Fruit fly (Drosophila melanogaster) whole organism, embryonic: ENCODE data around the gene Cnot4.
A peak's percentile ranks its signal among the peaks of the same experiment; 100 is the strongest.

Experiments
- Abd-B ChIP-seq: fragments of 200-800 bp; sonication (Bioruptor generic); optimal IDR thresholded peaks from 2 replicates; lab custom pipeline; 2018; ENCODE audit warnings: missing biosample characterization, mild to moderate bottlenecking, missing genetic modification characterization, moderate library complexity
- Adf1 ChIP-seq: fragments of 200-800 bp; sonication (Bioruptor generic); IDR thresholded peaks from 2 replicates; pipeline ENCODE4 v1.3.6; 2022; ENCODE audit warnings: missing biosample characterization, missing genetic modification characterization
- Atf3 ChIP-seq: fragments of 200-800 bp; sonication (Bioruptor generic); optimal IDR thresholded peaks from 3 replicates; lab custom pipeline; 2016; ENCODE audit warnings: missing biosample characterization, missing genetic modification characterization
- Atf6 ChIP-seq: fragments of 200-800 bp; sonication (Bioruptor generic); IDR thresholded peaks from 2 replicates; pipeline ENCODE4 v1.3.6; 2022; ENCODE audit warnings: missing biosample characterization, missing genetic modification characterization
- CG12744 ChIP-seq: fragments of 200-800 bp; sonication (Bioruptor generic); optimal IDR thresholded peaks from 2 replicates; lab custom pipeline; 2016; ENCODE audit warnings: missing biosample characterization, missing genetic modification characterization
- CG13894 ChIP-seq: fragments of 200-800 bp; sonication (Bioruptor generic); optimal IDR thresholded peaks from 3 replicates; lab custom pipeline; 2018; ENCODE audit warnings: missing biosample characterization, mild to moderate bottlenecking, missing genetic modification characterization, moderate library complexity
- CG15073 ChIP-seq: fragments of 200-800 bp; sonication (Bioruptor generic); optimal IDR thresholded peaks from 2 replicates; lab custom pipeline; 2016; ENCODE audit warnings: missing biosample characterization, missing genetic modification characterization
- CG16815 ChIP-seq: fragments of 200-800 bp; sonication (Bioruptor generic); optimal IDR thresholded peaks from 3 replicates; lab custom pipeline; 2017; ENCODE audit warnings: missing biosample characterization, mild to moderate bottlenecking, missing genetic modification characterization
- CG17612 ChIP-seq: fragments of 200-800 bp; sonication (Bioruptor generic); IDR thresholded peaks from 2 replicates; pipeline ENCODE4 v1.3.6; 2022; ENCODE audit warnings: missing biosample characterization, missing genetic modification characterization
- CG2199 ChIP-seq: fragments of 200-800 bp; sonication (Bioruptor generic); IDR thresholded peaks from 3 replicates; pipeline ENCODE4 v1.3.6; 2022; ENCODE audit warnings: missing biosample characterization, missing genetic modification characterization
- CG3726 ChIP-seq: fragments of 200-800 bp; sonication (Bioruptor generic); IDR thresholded peaks from 3 replicates; pipeline ENCODE4, ENCODE4 v1.3.6; 2022; ENCODE audit warnings: missing biosample characterization, missing genetic modification characterization
- CG4282 ChIP-seq: fragments of 200-800 bp; sonication (Bioruptor generic); optimal IDR thresholded peaks from 2 replicates; lab custom pipeline; 2016; ENCODE audit warnings: missing biosample characterization, missing genetic modification characterization
- CG43689 ChIP-seq: fragments of 200-800 bp; sonication (Bioruptor generic); IDR thresholded peaks from 2 replicates; pipeline ENCODE4 v1.3.6; 2022; ENCODE audit warnings: missing biosample characterization, missing genetic modification characterization
- CG5245 ChIP-seq: fragments of 200-800 bp; sonication (Bioruptor generic); optimal IDR thresholded peaks from 3 replicates; lab custom pipeline; 2016; ENCODE audit warnings: missing biosample characterization, missing genetic modification characterization
- CG6654 ChIP-seq: fragments of 200-800 bp; sonication (Bioruptor generic); optimal IDR thresholded peaks from 2 replicates; lab custom pipeline; 2017; ENCODE audit warnings: missing biosample characterization, mild to moderate bottlenecking, missing genetic modification characterization
- CG6683 ChIP-seq: fragments of 200-800 bp; sonication (Bioruptor generic); optimal IDR thresholded peaks from 2 replicates; lab custom pipeline; 2017; ENCODE audit warnings: missing biosample characterization, mild to moderate bottlenecking, missing genetic modification characterization, missing genetic modification reagents
- CG6813 ChIP-seq: fragments of 200-800 bp; sonication (Bioruptor generic); optimal IDR thresholded peaks from 2 replicates; lab custom pipeline; 2017; ENCODE audit warnings: missing biosample characterization, missing genetic modification characterization, mild to moderate bottlenecking, moderate library complexity, missing genetic modification reagents
- CG7786 ChIP-seq: fragments of 200-800 bp; sonication (Bioruptor generic); optimal IDR thresholded peaks from 2 replicates; lab custom pipeline; 2016; ENCODE audit warnings: missing biosample characterization, missing genetic modification characterization
- D ChIP-seq, 2 experiments: fragments of 200-800 bp in 1 of 2; fragments of >200 bp in 1 of 2; sonication (Bioruptor generic) in 1 of 2; optimal IDR thresholded peaks; 2 replicates in 1 of 2; 3 replicates in 1 of 2; lab custom pipeline; 2017; ENCODE audit warnings: mild to moderate bottlenecking in 1 of 2, missing biosample characterization in 1 of 2, missing genetic modification characterization in 1 of 2, missing genetic modification reagents in 1 of 2
- Dad ChIP-seq: fragments of 200-800 bp; sonication (Bioruptor generic); optimal IDR thresholded peaks from 3 replicates; lab custom pipeline; 2016; ENCODE audit warnings: missing biosample characterization, missing genetic modification characterization
- Dbx ChIP-seq: fragments of 200-800 bp; sonication (Bioruptor generic); IDR thresholded peaks from 3 replicates; pipeline ENCODE4 v1.3.6; 2022; ENCODE audit warnings: missing biosample characterization, missing genetic modification characterization
- E2f1 ChIP-seq: fragments of 200-800 bp; sonication (Bioruptor generic); IDR thresholded peaks from 2 replicates; pipeline ENCODE4 v1.3.6; 2022; ENCODE audit warnings: missing biosample characterization, missing genetic modification characterization
- Ets97D ChIP-seq: fragments of 200-800 bp; sonication (Bioruptor generic); optimal IDR thresholded peaks from 3 replicates; lab custom pipeline; 2016; ENCODE audit warnings: missing biosample characterization, missing genetic modification characterization
- Gsc ChIP-seq: fragments of 200-800 bp; sonication (Bioruptor generic); IDR thresholded peaks from 2 replicates; pipeline ENCODE4 v1.3.6; 2022; ENCODE audit warnings: missing biosample characterization, missing genetic modification characterization
- Gug ChIP-seq: fragments of 200-800 bp; sonication (Bioruptor generic); IDR thresholded peaks from 4 replicates; pipeline ENCODE4 v1.3.6; 2022; ENCODE audit warnings: missing biosample characterization, missing genetic modification characterization
- HLH54F ChIP-seq: fragments of 200-800 bp; sonication (Bioruptor generic); optimal IDR thresholded peaks from 3 replicates; lab custom pipeline; 2016; ENCODE audit warnings: missing biosample characterization, missing genetic modification characterization
- Hr39 ChIP-seq: fragments of >200 bp; optimal IDR thresholded peaks from 2 replicates; lab custom pipeline; 2017
- Hsf ChIP-seq: fragments of 200-800 bp; sonication (Bioruptor generic); optimal IDR thresholded peaks from 3 replicates; lab custom pipeline; 2016; ENCODE audit warnings: missing biosample characterization, missing genetic modification characterization
- Jarid2 ChIP-seq: fragments of 200-800 bp; sonication (Bioruptor generic); optimal IDR thresholded peaks from 3 replicates; lab custom pipeline; 2017; ENCODE audit warnings: mild to moderate bottlenecking, missing biosample characterization, missing genetic modification reagents, missing genetic modification characterization
- Neu2 ChIP-seq: fragments of 200-800 bp; sonication (Bioruptor generic); optimal IDR thresholded peaks from 3 replicates; lab custom pipeline; 2016; ENCODE audit warnings: missing biosample characterization, missing genetic modification characterization, borderline replicate concordance
- Poxn ChIP-seq: fragments of 200-800 bp; sonication (Bioruptor generic); IDR thresholded peaks from 2 replicates; pipeline ENCODE4 v1.3.6; 2022; ENCODE audit warnings: missing biosample characterization, missing genetic modification characterization
- Trl ChIP-seq, 3 experiments: fragments of >200 bp in 2 of 3; fragments of 200-800 bp in 1 of 3; sonication (Bioruptor generic) in 1 of 3; optimal IDR thresholded peaks; 2 replicates in 1 of 3; 3 replicates in 2 of 3; lab custom pipeline; 2016 to 2017; ENCODE audit warnings: missing biosample characterization in 1 of 3, missing genetic modification characterization in 1 of 3
- az2 ChIP-seq: fragments of 200-800 bp; sonication (Bioruptor generic); optimal IDR thresholded peaks from 3 replicates; lab custom pipeline; 2016; ENCODE audit warnings: missing biosample characterization, missing genetic modification characterization
- bbx ChIP-seq: fragments of 200-800 bp; sonication (Bioruptor generic); IDR thresholded peaks from 2 replicates; pipeline ENCODE4 v1.3.6; 2022; ENCODE audit warnings: missing biosample characterization, missing genetic modification characterization; ENCODE audit not compliant: partially characterized antibody
- cg ChIP-seq: fragments of 200-800 bp; sonication (Bioruptor generic); optimal IDR thresholded peaks from 3 replicates; lab custom pipeline; 2019; ENCODE audit warnings: missing biosample characterization, mild to moderate bottlenecking, missing genetic modification characterization, moderate library complexity
- crp ChIP-seq, 2 experiments: fragments of 200-800 bp; sonication (Bioruptor generic); optimal IDR thresholded peaks; 2 replicates in 1 of 2; 3 replicates in 1 of 2; lab custom pipeline; 2017; ENCODE audit warnings: missing biosample characterization in 2 of 2, missing genetic modification characterization in 2 of 2, mild to moderate bottlenecking in 1 of 2, moderate library complexity in 1 of 2
- fd96Cb ChIP-seq: fragments of 200-800 bp; sonication (Bioruptor generic); optimal IDR thresholded peaks from 2 replicates; lab custom pipeline; 2018; ENCODE audit warnings: missing biosample characterization, mild to moderate bottlenecking, missing genetic modification characterization, moderate library complexity
- gt ChIP-seq: fragments of 200-800 bp; sonication (Bioruptor generic); IDR thresholded peaks from 2 replicates; pipeline ENCODE4 v1.3.6; 2022; ENCODE audit warnings: missing biosample characterization, missing genetic modification characterization
- hbn ChIP-seq: fragments of 200-800 bp; sonication (Bioruptor generic); IDR thresholded peaks from 2 replicates; pipeline ENCODE4 v1.3.6; 2022; ENCODE audit warnings: missing biosample characterization, missing genetic modification characterization; ENCODE audit not compliant: partially characterized antibody
- inv ChIP-seq: fragments of 200-800 bp; sonication (Bioruptor generic); IDR thresholded peaks from 2 replicates; pipeline ENCODE4 v1.3.6; 2022; ENCODE audit warnings: missing biosample characterization, missing genetic modification characterization; ENCODE audit not compliant: partially characterized antibody
- jumu ChIP-seq: fragments of 200-800 bp; sonication (Bioruptor generic); optimal IDR thresholded peaks from 3 replicates; lab custom pipeline; 2016; ENCODE audit warnings: missing biosample characterization, missing genetic modification characterization
- salm ChIP-seq: fragments of 200-800 bp; sonication (Bioruptor generic); optimal IDR thresholded peaks from 2 replicates; lab custom pipeline; 2018; ENCODE audit warnings: missing biosample characterization, mild to moderate bottlenecking, missing genetic modification characterization
- sc ChIP-seq, 3 experiments: fragments of >200 bp in 2 of 3; fragments of 200-800 bp in 1 of 3; sonication (Bioruptor generic) in 1 of 3; optimal IDR thresholded peaks; 2 replicates in 2 of 3; 3 replicates in 1 of 3; lab custom pipeline; 2017; ENCODE audit warnings: mild to moderate bottlenecking in 1 of 3, missing biosample characterization in 1 of 3, missing genetic modification characterization in 1 of 3, missing genetic modification reagents in 1 of 3
- schlank ChIP-seq: fragments of 200-800 bp; sonication (Bioruptor generic); optimal IDR thresholded peaks from 2 replicates; lab custom pipeline; 2018; ENCODE audit warnings: missing biosample characterization, mild to moderate bottlenecking, missing genetic modification characterization
- so ChIP-seq: fragments of 200-800 bp; sonication (Bioruptor generic); IDR thresholded peaks from 3 replicates; pipeline ENCODE4 v1.3.6; 2022; ENCODE audit warnings: missing biosample characterization, missing genetic modification characterization
- stwl ChIP-seq: fragments of 200-800 bp; sonication (Bioruptor generic); optimal IDR thresholded peaks from 3 replicates; lab custom pipeline; 2018; ENCODE audit warnings: missing biosample characterization, mild to moderate bottlenecking, missing genetic modification characterization, moderate library complexity
- trem ChIP-seq: fragments of 200-800 bp; optimal IDR thresholded peaks from 3 replicates; lab custom pipeline; 2019; ENCODE audit warnings: missing biosample characterization, mild to moderate bottlenecking, missing genetic modification characterization, moderate library complexity
- twi ChIP-seq: fragments of 200-800 bp; optimal IDR thresholded peaks from 2 replicates; lab custom pipeline; 2019; ENCODE audit warnings: missing biosample characterization, mild to moderate bottlenecking, missing genetic modification characterization, moderate library complexity
- vfl ChIP-seq: fragments of 200-800 bp; sonication (Bioruptor generic); optimal IDR thresholded peaks from 2 replicates; lab custom pipeline; 2016; ENCODE audit warnings: missing biosample characterization, missing genetic modification characterization

Gene Cnot4

dm6 chr2L:10442048-10442790 is 45.7 kb downstream of the Cnot4 start, which contains the start of gene loh (continued):
- TF ChIP-seq CG16815 (peak; percentile 30), Ets97D (GFP tag; lab: Kevin White, UChicago) (no peak), Dad (GFP tag; lab: Kevin White, UChicago) (no peak), CG6654 (GFP tag; lab: Kevin White, UChicago) (no peak), E2f1 (peak; percentile 17; the same call in 1 of the 2 replicates), inv (GFP tag; lab: Robert Waterston, UW) (no peak), twi (tag; lab: Kevin White, UChicago) (peak; percentile 42), fd96Cb (tag; lab: Kevin White, UChicago) (peak; percentile 71), CG43689 (GFP tag; lab: Robert Waterston, UW) (no peak), Dbx (GFP tag; lab: Robert Waterston, UW) (no peak), Atf6 (no peak), CG2199 (GFP tag; lab: Robert Waterston, UW) (no peak), CG3726 (GFP tag; lab: Robert Waterston, UW) (no peak), vfl (GFP tag; lab: Kevin White, UChicago) (no peak), HLH54F (GFP tag; lab: Kevin White, UChicago) (no peak), az2 (peak; percentile 45), CG12744 (GFP tag; lab: Kevin White, UChicago) (no peak), Adf1 (GFP tag; lab: Robert Waterston, UW) (no peak), stwl (tag; lab: Kevin White, UChicago) (no peak), CG15073 (GFP tag; lab: Kevin White, UChicago) (no peak), bbx (GFP tag; lab: Robert Waterston, UW) (no peak), Trl (optimal IDR thresholded peaks at IDR 0.05; lab: Kevin White, UChicago) (no peak), Trl (GFP tag; optimal IDR thresholded peaks at IDR 0.05; lab: Kevin White, UChicago) (no peak), CG13894 (tag; lab: Kevin White, UChicago) (no peak), Hr39 (no peak), Jarid2 (GFP tag; lab: Kevin White, UChicago) (no peak), trem (tag; lab: Kevin White, UChicago) (peak; percentile 24), CG6683 (peak; percentile 10), Atf3 (GFP tag; lab: Kevin White, UChicago) (no peak), schlank (tag; lab: Kevin White, UChicago) (no peak), sc (optimal IDR thresholded peaks at IDR 0.05; lab: Kevin White, UChicago) (no peak), sc (GFP tag; optimal IDR thresholded peaks at IDR 0.05; lab: Kevin White, UChicago) (peak; percentile 44), Gsc (no peak), Abd-B (GFP tag; lab: Kevin White, UChicago) (no peak), CG6813 (GFP tag; lab: Kevin White, UChicago) (no peak), gt (GFP tag; lab: Robert Waterston, UW) (no peak), crp (GFP tag; optimal IDR thresholded peaks at IDR 0.05; lab: Kevin White, UChicago) (no peak), Neu2 (GFP tag; lab: Kevin White, UChicago) (no peak), jumu (GFP tag; lab: Kevin White, UChicago) (no peak), CG17612 (GFP tag; lab: Robert Waterston, UW) (no peak), D (optimal IDR thresholded peaks at IDR 0.05; lab: Kevin White, UChicago) (no peak), D (GFP tag; optimal IDR thresholded peaks at IDR 0.05; lab: Kevin White, UChicago) (peak; percentile 74), cg (GFP tag; lab: Kevin White, UChicago) (peak; percentile 3), CG5245 (GFP tag; lab: Kevin White, UChicago) (no peak), Gug (GFP tag; lab: Robert Waterston, UW) (no peak), salm (tag; lab: Kevin White, UChicago) (peak; percentile 46), Hsf (GFP tag; lab: Kevin White, UChicago) (peak; percentile 27), CG7786 (GFP tag; lab: Kevin White, UChicago) (no peak), CG4282 (GFP tag; lab: Kevin White, UChicago) (no peak), so (no peak; the same call in 2 of the 3 replicates), Poxn (GFP tag; lab: Robert Waterston, UW) (no peak), hbn (no peak)
